Fruit fly (Drosophila melanogaster) whole organism, embryonic: ENCODE results near the gene NijB.

ENCODE experiments used
- BEAF-32 ChIP-seq: fragments of 200-800 bp; sonication (Bioruptor generic); optimal IDR thresholded peaks from 3 replicates; lab custom pipeline; 2017; ENCODE audit warnings: missing biosample characterization, missing genetic modification characterization, mild to moderate bottlenecking, moderate library complexity, missing genetic modification reagents
- CG10274 ChIP-seq: fragments of 200-800 bp; sonication (Bioruptor generic); optimal IDR thresholded peaks from 3 replicates; lab custom pipeline; 2017; ENCODE audit warnings: missing biosample characterization, mild to moderate bottlenecking, missing genetic modification characterization
- CG10431 ChIP-seq: fragments of 200-800 bp; sonication (Bioruptor generic); optimal IDR thresholded peaks from 3 replicates; lab custom pipeline; 2018; ENCODE audit warnings: missing biosample characterization, mild to moderate bottlenecking, missing genetic modification characterization
- CG10543 ChIP-seq: fragments of 200-800 bp; sonication (Bioruptor generic); optimal IDR thresholded peaks from 3 replicates; lab custom pipeline; 2017; ENCODE audit warnings: missing biosample characterization, mild to moderate bottlenecking, missing genetic modification characterization, moderate library complexity
- CG12391 ChIP-seq: fragments of 200-800 bp; sonication (Bioruptor generic); optimal IDR thresholded peaks from 3 replicates; lab custom pipeline; 2018; ENCODE audit warnings: missing biosample characterization, mild to moderate bottlenecking, missing genetic modification characterization, moderate library complexity
- CG13287 ChIP-seq: fragments of 200-800 bp; sonication (Bioruptor generic); IDR thresholded peaks from 2 replicates; pipeline ENCODE4 v1.3.6; 2022; ENCODE audit warnings: missing biosample characterization, missing genetic modification characterization; ENCODE audit not compliant: partially characterized antibody
- CG15601 ChIP-seq: fragments of 200-800 bp; sonication (Bioruptor generic); optimal IDR thresholded peaks from 3 replicates; lab custom pipeline; 2019; ENCODE audit warnings: missing biosample characterization, mild to moderate bottlenecking, missing genetic modification characterization, moderate library complexity
- CG17568 ChIP-seq: fragments of 200-800 bp; sonication (Bioruptor generic); optimal IDR thresholded peaks from 2 replicates; lab custom pipeline; 2018; ENCODE audit warnings: missing biosample characterization, mild to moderate bottlenecking, missing genetic modification characterization, moderate library complexity
- CG17612 ChIP-seq: fragments of 200-800 bp; sonication (Bioruptor generic); IDR thresholded peaks from 2 replicates; pipeline ENCODE4 v1.3.6; 2022; ENCODE audit warnings: missing biosample characterization, missing genetic modification characterization
- CG17912 ChIP-seq: fragments of 200-800 bp; sonication (Bioruptor generic); optimal IDR thresholded peaks from 2 replicates; lab custom pipeline; 2018; ENCODE audit warnings: missing biosample characterization, mild to moderate bottlenecking, missing genetic modification characterization
- CG31388 ChIP-seq: fragments of 200-800 bp; sonication (Bioruptor generic); optimal IDR thresholded peaks from 2 replicates; lab custom pipeline; 2016; ENCODE audit warnings: missing biosample characterization, missing genetic modification characterization
- CG31441 ChIP-seq: fragments of 200-800 bp; sonication (Bioruptor generic); IDR thresholded peaks from 2 replicates; pipeline ENCODE4 v1.3.6; 2022; ENCODE audit warnings: missing biosample characterization, missing genetic modification characterization
- CG32767 ChIP-seq: fragments of 200-800 bp; sonication (Bioruptor generic); IDR thresholded peaks from 2 replicates; pipeline ENCODE4 v1.3.6; 2022; ENCODE audit warnings: missing biosample characterization, missing genetic modification characterization
- CG3726 ChIP-seq: fragments of 200-800 bp; sonication (Bioruptor generic); IDR thresholded peaks from 3 replicates; pipeline ENCODE4, ENCODE4 v1.3.6; 2022; ENCODE audit warnings: missing biosample characterization, missing genetic modification characterization
- CG3995 ChIP-seq: fragments of 200-800 bp; sonication (Bioruptor generic); optimal IDR thresholded peaks from 3 replicates; lab custom pipeline; 2016; ENCODE audit warnings: missing biosample characterization, missing genetic modification characterization
- CG4328 ChIP-seq: fragments of 200-800 bp; sonication (Bioruptor generic); optimal IDR thresholded peaks from 3 replicates; lab custom pipeline; 2017; ENCODE audit warnings: missing biosample characterization, missing genetic modification reagents, missing genetic modification characterization
- CG4424 ChIP-seq: fragments of 200-800 bp; sonication (Bioruptor generic); optimal IDR thresholded peaks from 3 replicates; lab custom pipeline; 2016; ENCODE audit warnings: missing biosample characterization, missing genetic modification characterization
- CG5180 ChIP-seq: fragments of 200-800 bp; sonication (Bioruptor generic); optimal IDR thresholded peaks from 3 replicates; lab custom pipeline; 2017; ENCODE audit warnings: missing biosample characterization, missing genetic modification characterization, mild to moderate bottlenecking, moderate library complexity, missing genetic modification reagents
- CG7372 ChIP-seq: fragments of 200-800 bp; sonication (Bioruptor generic); IDR thresholded peaks from 2 replicates; pipeline ENCODE4 v1.3.6; 2022; ENCODE audit warnings: missing biosample characterization, missing genetic modification characterization
- CG8089 ChIP-seq: fragments of 200-800 bp; sonication (Bioruptor generic); optimal IDR thresholded peaks from 3 replicates; lab custom pipeline; 2016; ENCODE audit warnings: missing biosample characterization, missing genetic modification characterization
- CG9215 ChIP-seq: fragments of 200-800 bp; sonication (Bioruptor generic); IDR thresholded peaks from 2 replicates; pipeline ENCODE4 v1.3.6; 2022; ENCODE audit warnings: missing biosample characterization, missing genetic modification characterization
- CG9876 ChIP-seq: fragments of 200-800 bp; sonication (Bioruptor generic); optimal IDR thresholded peaks from 2 replicates; lab custom pipeline; 2016; ENCODE audit warnings: missing biosample characterization, missing genetic modification characterization
- Drgx ChIP-seq: fragments of 200-800 bp; sonication (Bioruptor generic); IDR thresholded peaks from 2 replicates; pipeline ENCODE4 v1.3.6; 2022; ENCODE audit warnings: missing biosample characterization, missing genetic modification characterization
- Lhr ChIP-seq: fragments of 200-800 bp; sonication (Bioruptor generic); optimal IDR thresholded peaks from 3 replicates; lab custom pipeline; 2017; ENCODE audit warnings: mild to moderate bottlenecking, missing biosample characterization, missing genetic modification reagents, missing genetic modification characterization
- Lpt ChIP-seq: fragments of >200 bp; optimal IDR thresholded peaks from 2 replicates; lab custom pipeline; 2018; ENCODE audit warnings: missing biosample characterization, missing genetic modification characterization
- Med ChIP-seq: fragments of 200-800 bp; sonication (Bioruptor generic); peaks from one replicate; lab custom pipeline; 2016; ENCODE audit warnings: missing biosample characterization, missing genetic modification characterization, mild to moderate bottlenecking, inconsistent platforms, moderate library complexity
- Mes4 ChIP-seq: fragments of 200-800 bp; sonication (Bioruptor generic); optimal IDR thresholded peaks from 2 replicates; lab custom pipeline; 2016; ENCODE audit warnings: missing biosample characterization, missing genetic modification characterization
- Taf1 ChIP-seq: fragments of 200-800 bp; sonication (Bioruptor generic); IDR thresholded peaks from 2 replicates; pipeline ENCODE4 v1.3.6; 2022; ENCODE audit warnings: missing biosample characterization, missing genetic modification characterization
- Vsx1 ChIP-seq: fragments of 200-800 bp; sonication (Bioruptor generic); optimal IDR thresholded peaks from 2 replicates; lab custom pipeline; 2017; ENCODE audit warnings: missing biosample characterization, mild to moderate bottlenecking, missing genetic modification characterization, missing genetic modification reagents
- ap ChIP-seq: fragments of 200-800 bp; sonication (Bioruptor generic); IDR thresholded peaks from 2 replicates; pipeline ENCODE4 v1.3.6; 2022; ENCODE audit warnings: missing biosample characterization, missing genetic modification characterization
- ara ChIP-seq: fragments of 200-800 bp; sonication (Bioruptor generic); IDR thresholded peaks from 2 replicates; pipeline ENCODE4 v1.3.6; 2022; ENCODE audit warnings: missing biosample characterization, missing genetic modification characterization
- az2 ChIP-seq: fragments of 200-800 bp; sonication (Bioruptor generic); optimal IDR thresholded peaks from 3 replicates; lab custom pipeline; 2016; ENCODE audit warnings: missing biosample characterization, missing genetic modification characterization
- br ChIP-seq: fragments of >200 bp; optimal IDR thresholded peaks from 2 replicates; lab custom pipeline; 2017
- caup ChIP-seq: fragments of 200-800 bp; sonication (Bioruptor generic); optimal IDR thresholded peaks from 3 replicates; lab custom pipeline; 2017; ENCODE audit warnings: missing biosample characterization, mild to moderate bottlenecking, missing genetic modification characterization, moderate library complexity; ENCODE audit not compliant: severe bottlenecking
- crol ChIP-seq: fragments of 200-800 bp; sonication (Bioruptor generic); IDR thresholded peaks from 2 replicates; pipeline ENCODE4 v1.3.6; 2022; ENCODE audit warnings: missing biosample characterization, missing genetic modification characterization
- dmrt11E ChIP-seq: fragments of 200-800 bp; sonication (Bioruptor generic); optimal IDR thresholded peaks from 3 replicates; lab custom pipeline; 2018; ENCODE audit warnings: missing biosample characterization, mild to moderate bottlenecking, missing genetic modification characterization, moderate library complexity
- hth ChIP-seq: fragments of >200 bp; optimal IDR thresholded peaks from 2 replicates; lab custom pipeline; 2017; ENCODE audit warnings: inconsistent platforms
- ken ChIP-seq: fragments of 200-800 bp; sonication (Bioruptor generic); IDR thresholded peaks from 3 replicates; pipeline ENCODE4 v1.3.6; 2022; ENCODE audit warnings: missing biosample characterization, missing genetic modification characterization
- klu ChIP-seq: fragments of 200-800 bp; sonication (Bioruptor generic); IDR thresholded peaks from 2 replicates; pipeline ENCODE4 v1.3.6; 2022; ENCODE audit warnings: missing biosample characterization, missing genetic modification characterization
- lbe ChIP-seq: fragments of 200-800 bp; sonication (Bioruptor generic); optimal IDR thresholded peaks from 2 replicates; lab custom pipeline; 2016; ENCODE audit warnings: missing biosample characterization, mild to moderate bottlenecking, missing genetic modification characterization
- mirr ChIP-seq: fragments of 200-800 bp; sonication (Bioruptor generic); optimal IDR thresholded peaks from 3 replicates; lab custom pipeline; 2018; ENCODE audit warnings: missing biosample characterization, mild to moderate bottlenecking, missing genetic modification characterization
- mld ChIP-seq: fragments of 200-800 bp; sonication (Bioruptor generic); IDR thresholded peaks from 3 replicates; pipeline ENCODE4 v1.3.6; 2022; ENCODE audit warnings: missing biosample characterization, missing genetic modification characterization; ENCODE audit not compliant: partially characterized antibody
- psq ChIP-seq: fragments of 200-800 bp; sonication (Bioruptor generic); optimal IDR thresholded peaks from 2 replicates; lab custom pipeline; 2017; ENCODE audit warnings: missing biosample characterization, missing genetic modification characterization
- ro ChIP-seq: fragments of 200-800 bp; sonication (Bioruptor generic); IDR thresholded peaks from 2 replicates; pipeline ENCODE4 v1.3.6; 2022; ENCODE audit warnings: missing biosample characterization, missing genetic modification characterization
- sens-2 ChIP-seq: fragments of 200-800 bp; sonication (Bioruptor generic); IDR thresholded peaks from 2 replicates; pipeline ENCODE4 v1.3.6; 2022; ENCODE audit warnings: missing biosample characterization, missing genetic modification characterization
- shn ChIP-seq: fragments of 200-800 bp; sonication (Bioruptor generic); optimal IDR thresholded peaks from 3 replicates; lab custom pipeline; 2016; ENCODE audit warnings: missing biosample characterization, missing genetic modification characterization
- sim ChIP-seq: fragments of 200-800 bp; sonication (Bioruptor generic); IDR thresholded peaks from 2 replicates; pipeline ENCODE4 v1.3.6; 2022; ENCODE audit warnings: missing biosample characterization, missing genetic modification characterization
- sima ChIP-seq: fragments of 200-800 bp; sonication (Bioruptor generic); optimal IDR thresholded peaks from 2 replicates; lab custom pipeline; 2016; ENCODE audit warnings: missing biosample characterization, missing genetic modification characterization
- sisA ChIP-seq: fragments of 200-800 bp; sonication (Bioruptor generic); IDR thresholded peaks from 2 replicates; pipeline ENCODE4 v1.3.6; 2022; ENCODE audit warnings: missing biosample characterization, missing genetic modification characterization
- slp2 ChIP-seq: fragments of 200-800 bp; sonication (Bioruptor generic); optimal IDR thresholded peaks from 2 replicates; lab custom pipeline; 2016; ENCODE audit warnings: missing biosample characterization, missing genetic modification characterization
- stc ChIP-seq: fragments of 200-800 bp; sonication (Bioruptor generic); IDR thresholded peaks from 2 replicates; pipeline ENCODE4 v1.3.6; 2022; ENCODE audit warnings: missing biosample characterization, missing genetic modification characterization
- toy ChIP-seq: fragments of 200-800 bp; sonication (Bioruptor generic); IDR thresholded peaks from 2 replicates; pipeline ENCODE4 v1.3.6; 2022; ENCODE audit warnings: missing biosample characterization, missing genetic modification characterization

The NijB gene

dm6 chr3L:18898086-18898470 lies 5.9 kb downstream of the NijB start, which contains the start of gene CG3902 (continued):
- TF ChIP-seq mirr (GFP tag; lab: Kevin White, UChicago) (peak; percentile 12), ro (no peak), br (lab: Kevin White, UChicago) (no peak), sima (GFP tag; lab: Kevin White, UChicago) (no peak), mld (0 out of 3 replicates have a peak, but pooled peaks have one; percentile 56), Vsx1 (no peak), crol (0 out of 2 replicates have a peak, but pooled peaks have one; percentile 23), Med (peak; percentile 92), CG8089 (GFP tag; lab: Kevin White, UChicago) (no peak), CG31388 (GFP tag; lab: Kevin White, UChicago) (no peak), psq (no peak), CG12391 (tag; lab: Kevin White, UChicago) (no peak), ken (GFP tag; lab: Robert Waterston, UW) (no peak), CG9215 (GFP tag; lab: Robert Waterston, UW) (no peak), CG10543 (peak; percentile 71), sens-2 (GFP tag; lab: Robert Waterston, UW) (no peak), CG4424 (GFP tag; lab: Kevin White, UChicago) (no peak), lbe (peak; percentile 32), hth (lab: Kevin White, UChicago) (no peak), CG15601 (tag; lab: Kevin White, UChicago) (no peak), Mes4 (GFP tag; lab: Kevin White, UChicago) (no peak), CG3726 (GFP tag; lab: Robert Waterston, UW) (no peak), sisA (GFP tag; lab: Robert Waterston, UW) (no peak), shn (GFP tag; lab: Kevin White, UChicago) (no peak), BEAF-32 (no peak), CG7372 (GFP tag; lab: Robert Waterston, UW) (no peak), CG17612 (GFP tag; lab: Robert Waterston, UW) (no peak), toy (GFP tag; lab: Robert Waterston, UW) (no peak), ap (GFP tag; lab: Robert Waterston, UW) (no peak), CG9876 (GFP tag; lab: Kevin White, UChicago) (no peak), az2 (GFP tag; lab: Kevin White, UChicago) (no peak)
- TF ChIP-seq, all 482 proteins: peak for 110

- TF ChIP-seq CG32767 (GFP tag; lab: Robert Waterston, UW) (peak; percentile 22; the same call in 1 of the 2 replicates), mirr (GFP tag; lab: Kevin White, UChicago) (no peak), sisA (GFP tag; lab: Robert Waterston, UW) (peak; percentile 75), CG17912 (GFP tag; lab: Kevin White, UChicago) (peak; percentile 55), CG5180 (GFP tag; lab: Kevin White, UChicago) (no peak), CG10274 (GFP tag; lab: Kevin White, UChicago) (peak; percentile 7), Lhr (GFP tag; lab: Kevin White, UChicago) (peak; percentile 92), CG31441 (GFP tag; lab: Robert Waterston, UW) (peak; percentile 62), dmrt11E (tag; lab: Kevin White, UChicago) (peak; percentile 73), Drgx (GFP tag; lab: Robert Waterston, UW) (no peak), CG17568 (GFP tag; lab: Kevin White, UChicago) (no peak), CG3995 (GFP tag; lab: Kevin White, UChicago) (peak; percentile 85), caup (GFP tag; lab: Kevin White, UChicago) (peak; percentile 67), slp2 (GFP tag; lab: Kevin White, UChicago) (peak; percentile 79), CG31388 (GFP tag; lab: Kevin White, UChicago) (no peak), CG10431 (peak; percentile 46), Lpt (GFP tag; lab: Kevin White, UChicago) (no peak), stc (no peak; the same call in 1 of the 2 replicates), ara (GFP tag; lab: Robert Waterston, UW) (no peak), CG13287 (GFP tag; lab: Robert Waterston, UW) (peak; percentile 93), CG4328 (GFP tag; lab: Kevin White, UChicago) (peak; percentile 77), klu (GFP tag; lab: Robert Waterston, UW) (peak; percentile 69; the same call in 1 of the 2 replicates), Taf1 (GFP tag; lab: Robert Waterston, UW) (0 out of 2 replicates have a peak, but pooled peaks have one; percentile 68), sim (no peak), CG10543 (peak; percentile 77)
Observed at dm6 chr3L:18898770-18899278, 6.6 kb downstream of the NijB start, which contains the start of gene RpL26. TSS of gene RpL26 (plus strand) at chr3L:18898875.
